Worm (Caenorhabditis elegans) whole organism, L2 larva: ENCODE data around the gene sra-1.

Source experiments
- C34F6.9 ChIP-seq: fragments of 150-350 bp; optimal IDR thresholded peaks from 2 replicates; lab custom pipeline; 2014; ENCODE audit warnings: missing biosample characterization, missing genetic modification characterization
- F13H6.1 ChIP-seq: sonication (generic microtip); optimal IDR thresholded peaks from 2 replicates; lab custom pipeline; 2016; ENCODE audit warnings: missing genetic modification characterization, missing compliant biosample characterization
- R02D3.7 ChIP-seq: fragments of 150-350 bp; optimal IDR thresholded peaks from 2 replicates; lab custom pipeline; 2014; ENCODE audit warnings: missing biosample characterization, missing genetic modification characterization
- Y55F3AM.14 ChIP-seq: fragments of 200-800 bp; sonication (Bioruptor generic); optimal IDR thresholded peaks from 2 replicates; lab custom pipeline; 2018; ENCODE audit warnings: mild to moderate bottlenecking, missing genetic modification characterization, missing compliant biosample characterization
- ZK546.5 ChIP-seq: sonication (generic microtip); optimal IDR thresholded peaks from 2 replicates; lab custom pipeline; 2017; ENCODE audit warnings: missing biosample characterization, missing genetic modification characterization
- alr-1 ChIP-seq: fragments of 150-350 bp; optimal IDR thresholded peaks from 2 replicates; lab custom pipeline; 2014; ENCODE audit warnings: missing biosample characterization, missing genetic modification characterization
- ama-1 ChIP-seq: fragments of 150-350 bp; optimal IDR thresholded peaks from 2 replicates; lab custom pipeline; 2018; ENCODE audit warnings: inconsistent platforms
- blmp-1 ChIP-seq: sonication (generic microtip); optimal IDR thresholded peaks from 2 replicates; lab custom pipeline; 2017; ENCODE audit warnings: missing genetic modification characterization, mild to moderate bottlenecking, missing compliant biosample characterization, antibody characterized with exemption, moderate library complexity; ENCODE audit not compliant: insufficient read depth
- ceh-16 ChIP-seq: fragments of 150-350 bp; optimal IDR thresholded peaks from 2 replicates; lab custom pipeline; 2014; ENCODE audit warnings: missing biosample characterization, missing genetic modification characterization
- crh-2 ChIP-seq: sonication (generic microtip); optimal IDR thresholded peaks from 2 replicates; lab custom pipeline; 2017; ENCODE audit warnings: missing biosample characterization, missing genetic modification characterization
- dmd-4 ChIP-seq: sonication (generic microtip); optimal IDR thresholded peaks from 2 replicates; lab custom pipeline; 2017; ENCODE audit warnings: missing biosample characterization, missing genetic modification characterization
- egl-27 ChIP-seq: sonication (generic microtip); optimal IDR thresholded peaks from 3 replicates; lab custom pipeline; 2017; ENCODE audit warnings: missing biosample characterization, missing genetic modification reagents, missing genetic modification characterization
- elt-1 ChIP-seq: fragments of 150-350 bp; optimal IDR thresholded peaks from 2 replicates; lab custom pipeline; 2014; ENCODE audit warnings: missing biosample characterization, missing genetic modification characterization
- elt-3 ChIP-seq: sonication (generic microtip); optimal IDR thresholded peaks from 2 replicates; lab custom pipeline; 2017; ENCODE audit warnings: missing biosample characterization, missing genetic modification characterization
- fos-1 ChIP-seq: fragments of 150-350 bp; optimal IDR thresholded peaks from 2 replicates; lab custom pipeline; 2014; ENCODE audit warnings: missing biosample characterization, missing genetic modification characterization
- gmeb-1 ChIP-seq: fragments of 150-350 bp; optimal IDR thresholded peaks from 2 replicates; lab custom pipeline; 2014; ENCODE audit warnings: missing biosample characterization, missing genetic modification characterization
- lin-11 ChIP-seq: fragments of 150-350 bp; sonication (generic microtip); optimal IDR thresholded peaks from 2 replicates; lab custom pipeline; 2014; ENCODE audit warnings: missing biosample characterization, missing genetic modification characterization, inconsistent platforms, mixed read lengths
- lin-13 ChIP-seq: fragments of 150-350 bp; optimal IDR thresholded peaks from 2 replicates; lab custom pipeline; 2014; ENCODE audit warnings: missing biosample characterization, missing genetic modification reagents, missing genetic modification characterization
- lin-39 ChIP-seq: fragments of 150-350 bp; optimal IDR thresholded peaks from 2 replicates; lab custom pipeline; 2014; ENCODE audit warnings: missing biosample characterization, missing genetic modification reagents, missing genetic modification characterization
- lsy-2 ChIP-seq, 2 experiments: fragments of 150-350 bp in 1 of 2; sonication (generic microtip) in 1 of 2; optimal IDR thresholded peaks; 2 replicates each; lab custom pipeline; 2014 to 2017; ENCODE audit warnings: missing biosample characterization in 2 of 2, missing genetic modification characterization in 2 of 2
- mab-5 ChIP-seq: fragments of 150-350 bp; optimal IDR thresholded peaks from 2 replicates; lab custom pipeline; 2014; ENCODE audit warnings: missing biosample characterization, missing genetic modification characterization
- mdl-1 ChIP-seq, 2 experiments: fragments of 150-350 bp in 1 of 2; sonication (generic microtip) in 1 of 2; optimal IDR thresholded peaks; 2 replicates each; lab custom pipeline; 2017; ENCODE audit warnings: missing biosample characterization in 2 of 2, missing genetic modification characterization in 2 of 2
- nhr-10 ChIP-seq: sonication (generic microtip); optimal IDR thresholded peaks from 2 replicates; lab custom pipeline; 2017; ENCODE audit warnings: missing biosample characterization, missing genetic modification characterization
- nhr-11 ChIP-seq: fragments of 150-350 bp; optimal IDR thresholded peaks from 2 replicates; lab custom pipeline; 2014; ENCODE audit warnings: missing biosample characterization, missing genetic modification characterization
- nhr-12 ChIP-seq: fragments of 150-350 bp; optimal IDR thresholded peaks from 2 replicates; lab custom pipeline; 2014; ENCODE audit warnings: missing biosample characterization, missing genetic modification characterization
- nhr-129 ChIP-seq: fragments of 150-350 bp; optimal IDR thresholded peaks from 2 replicates; lab custom pipeline; 2014; ENCODE audit warnings: missing biosample characterization, missing genetic modification characterization
- nhr-21 ChIP-seq: fragments of 150-350 bp; optimal IDR thresholded peaks from 2 replicates; lab custom pipeline; 2014; ENCODE audit warnings: missing biosample characterization, missing genetic modification characterization
- nhr-23 ChIP-seq: fragments of 150-350 bp; optimal IDR thresholded peaks from 2 replicates; lab custom pipeline; 2014; ENCODE audit warnings: missing biosample characterization, missing genetic modification reagents, missing genetic modification characterization
- nhr-25 ChIP-seq: fragments of 150-350 bp; sonication (generic microtip); optimal IDR thresholded peaks from 3 replicates; lab custom pipeline; 2014; ENCODE audit warnings: missing biosample characterization, missing genetic modification characterization
- nhr-6 ChIP-seq: fragments of 150-350 bp; optimal IDR thresholded peaks from 2 replicates; lab custom pipeline; 2014; ENCODE audit warnings: missing biosample characterization, missing genetic modification characterization
- nhr-77 ChIP-seq: fragments of 150-350 bp; optimal IDR thresholded peaks from 2 replicates; lab custom pipeline; 2014; ENCODE audit warnings: missing biosample characterization, missing genetic modification characterization
- peb-1 ChIP-seq: fragments of 150-350 bp; optimal IDR thresholded peaks from 2 replicates; lab custom pipeline; 2014; ENCODE audit warnings: missing biosample characterization, missing genetic modification characterization
- sem-4 ChIP-seq: fragments of 150-350 bp; optimal IDR thresholded peaks from 2 replicates; lab custom pipeline; 2014; ENCODE audit warnings: missing biosample characterization, missing genetic modification reagents, missing genetic modification characterization
- skn-1 ChIP-seq: sonication (generic microtip); optimal IDR thresholded peaks from 2 replicates; lab custom pipeline; 2017; ENCODE audit warnings: missing biosample characterization, missing genetic modification characterization
- sma-3 ChIP-seq: sonication (generic microtip); optimal IDR thresholded peaks from 2 replicates; lab custom pipeline; 2016; ENCODE audit warnings: missing genetic modification reagents, missing genetic modification characterization, missing compliant biosample characterization
- sma-9 ChIP-seq, 2 experiments: fragments of 150-350 bp in 1 of 2; sonication (generic microtip) in 1 of 2; optimal IDR thresholded peaks; 2 replicates each; lab custom pipeline; 2014 to 2016; ENCODE audit warnings: missing genetic modification characterization in 2 of 2, mild to moderate bottlenecking in 1 of 2, missing biosample characterization in 1 of 2, missing compliant biosample characterization in 1 of 2, missing genetic modification reagents in 1 of 2, moderate library complexity in 1 of 2
- snpc-4 ChIP-seq: fragments of 150-350 bp; optimal IDR thresholded peaks from 2 replicates; lab custom pipeline; 2014; ENCODE audit warnings: missing biosample characterization, missing genetic modification characterization
- unc-39 ChIP-seq: fragments of 150-350 bp; optimal IDR thresholded peaks from 2 replicates; lab custom pipeline; 2014; ENCODE audit warnings: missing biosample characterization, missing genetic modification characterization
- unc-55 ChIP-seq: fragments of 150-350 bp; sonication (generic microtip); optimal IDR thresholded peaks from 3 replicates; lab custom pipeline; 2014; ENCODE audit warnings: missing biosample characterization, missing genetic modification reagents, missing genetic modification characterization
- unc-62 ChIP-seq: fragments of 150-350 bp; optimal IDR thresholded peaks from 2 replicates; lab custom pipeline; 2014; ENCODE audit warnings: missing biosample characterization, missing genetic modification reagents, missing genetic modification characterization
- zag-1 ChIP-seq: fragments of 150-350 bp; optimal IDR thresholded peaks from 2 replicates; lab custom pipeline; 2014; ENCODE audit warnings: missing biosample characterization, missing genetic modification characterization
- ztf-1 ChIP-seq: fragments of 200-800 bp; sonication (Bioruptor generic); conservative IDR thresholded peaks from 2 replicates; pipeline ENCODE4 v1.3.6; 2022; ENCODE audit warnings: missing genetic modification characterization, missing compliant biosample characterization
- ztf-11 ChIP-seq: sonication (generic microtip); optimal IDR thresholded peaks from 2 replicates; lab custom pipeline; 2017; ENCODE audit warnings: missing biosample characterization, missing genetic modification characterization
- ztf-4 ChIP-seq: fragments of 150-350 bp; optimal IDR thresholded peaks from 2 replicates; lab custom pipeline; 2014; ENCODE audit warnings: missing biosample characterization, missing genetic modification characterization

sra-1 gene

ce11 chrII:9521570-9521969 is at the start of gene sra-1:
TSS of gene sra-1 (minus strand) at chrII:9521670.
- TF ChIP-seq nhr-77 (tag; lab: Kevin White, UChicago) = no peak
- no peak for TF ChIP-seq ztf-11
- TF ChIP-seq F13H6.1 (tag; lab: Kevin White, UChicago) = no peak
- no peak for TF ChIP-seq nhr-12
- no peak for TF ChIP-seq mab-5 (tag; lab: Kevin White, UChicago)
- no peak for TF ChIP-seq R02D3.7 (tag; lab: Kevin White, UChicago)
- TF ChIP-seq Y55F3AM.14 (GFP tag; lab: Kevin White, UChicago) = no peak
- TF ChIP-seq sma-3 (GFP tag; lab: Kevin White, UChicago) = no peak
- TF ChIP-seq nhr-6 (tag; lab: Kevin White, UChicago) = no peak
- TF ChIP-seq ceh-16 (tag; lab: Kevin White, UChicago) = no peak
- TF ChIP-seq crh-2 (tag; lab: Kevin White, UChicago) = no peak
- no peak for TF ChIP-seq ama-1 (lab: Kevin White, UChicago)
- no peak for TF ChIP-seq sem-4 (tag; lab: Kevin White, UChicago)
- no peak for TF ChIP-seq ztf-1
- TF ChIP-seq nhr-25 (tag; lab: Kevin White, UChicago) = no peak
- no peak for TF ChIP-seq peb-1 (tag; lab: Kevin White, UChicago)

ce11 chrII:9566045-9566444 is 44.6 kb upstream of the sra-1 start:
- peak; percentile 26 for TF ChIP-seq nhr-11
- TF ChIP-seq unc-55 (GFP tag; lab: Kevin White, UChicago) = peak; percentile 37
- TF ChIP-seq nhr-25 (tag; lab: Kevin White, UChicago) = peak; percentile 58
- TF ChIP-seq blmp-1 (tag; lab: Kevin White, UChicago) = no peak
- TF ChIP-seq ceh-16 (tag; lab: Kevin White, UChicago) = no peak
- TF ChIP-seq alr-1 = no peak
- no peak for TF ChIP-seq ztf-11
- peak; percentile 25 for TF ChIP-seq lin-11 (tag; lab: Kevin White, UChicago)
- peak; percentile 22 for TF ChIP-seq fos-1 (tag; lab: Kevin White, UChicago)
- TF ChIP-seq lin-13 (GFP tag; lab: Kevin White, UChicago) = peak; percentile 17
- TF ChIP-seq unc-39 (tag; lab: Kevin White, UChicago) = no peak
- no peak for TF ChIP-seq ztf-1
- TF ChIP-seq sma-3 (GFP tag; lab: Kevin White, UChicago) = peak; percentile 46
- peak; percentile 40 for TF ChIP-seq crh-2 (tag; lab: Kevin White, UChicago)
- peak; percentile 68 for TF ChIP-seq nhr-129 (tag; lab: Kevin White, UChicago)
- peak; percentile 40 to 44 for TF ChIP-seq lsy-2 (tag; optimal IDR thresholded peaks at IDR 0.05; lab: Kevin White, UChicago)
- TF ChIP-seq egl-27 (tag; lab: Kevin White, UChicago) = peak; percentile 51
- no peak for TF ChIP-seq sem-4 (tag; lab: Kevin White, UChicago)
- no peak for TF ChIP-seq nhr-23
- TF ChIP-seq F13H6.1 (tag; lab: Kevin White, UChicago) = peak; percentile 22
- TF ChIP-seq nhr-6 (tag; lab: Kevin White, UChicago) = no peak
- no peak for TF ChIP-seq unc-62
- TF ChIP-seq dmd-4 (tag; lab: Kevin White, UChicago) = no peak
- TF ChIP-seq ZK546.5 (tag; lab: Kevin White, UChicago) = no peak
- TF ChIP-seq nhr-10 (tag; lab: Kevin White, UChicago) = no peak
- no peak for TF ChIP-seq R02D3.7 (tag; lab: Kevin White, UChicago)
- peak; percentile 58 for TF ChIP-seq sma-9 (GFP tag; optimal IDR thresholded peaks at IDR 0.05; lab: Kevin White, UChicago)
- no peak for TF ChIP-seq sma-9 (tag; optimal IDR thresholded peaks at IDR 0.05; lab: Kevin White, UChicago)
- TF ChIP-seq nhr-77 (tag; lab: Kevin White, UChicago) = no peak
- TF ChIP-seq skn-1 = no peak
- TF ChIP-seq peb-1 (tag; lab: Kevin White, UChicago) = no peak
- TF ChIP-seq nhr-21 (tag; lab: Kevin White, UChicago) = peak; percentile 18
- peak; percentile 10 for TF ChIP-seq zag-1 (tag; lab: Kevin White, UChicago)
- no peak for TF ChIP-seq snpc-4 (tag; lab: Kevin White, UChicago)
- TF ChIP-seq Y55F3AM.14 (GFP tag; lab: Kevin White, UChicago) = no peak
- no peak for TF ChIP-seq elt-1
- TF ChIP-seq gmeb-1 (tag; lab: Kevin White, UChicago) = peak; percentile 32

ce11 chrII:9560895-9561294 is 39.4 kb upstream of the sra-1 start:
- TF ChIP-seq dmd-4 (tag; lab: Kevin White, UChicago) (no peak), nhr-129 (tag; lab: Kevin White, UChicago) (peak; percentile 9), mdl-1 (tag; optimal IDR thresholded peaks at IDR 0.05; lab: Kevin White, UChicago) (no peak), sma-3 (GFP tag; lab: Kevin White, UChicago) (no peak), sem-4 (tag; lab: Kevin White, UChicago) (no peak), C34F6.9 (tag; lab: Kevin White, UChicago) (no peak), lsy-2 (tag; optimal IDR thresholded peaks at IDR 0.05; lab: Kevin White, UChicago) (no peak), nhr-12 (no peak), fos-1 (tag; lab: Kevin White, UChicago) (no peak), unc-39 (tag; lab: Kevin White, UChicago) (no peak), sma-9 (GFP tag; optimal IDR thresholded peaks at IDR 0.05; lab: Kevin White, UChicago) (peak; percentile 43), sma-9 (tag; optimal IDR thresholded peaks at IDR 0.05; lab: Kevin White, UChicago) (no peak), nhr-10 (tag; lab: Kevin White, UChicago) (no peak), nhr-21 (tag; lab: Kevin White, UChicago) (no peak), alr-1 (no peak), mab-5 (tag; lab: Kevin White, UChicago) (no peak), gmeb-1 (tag; lab: Kevin White, UChicago) (no peak), F13H6.1 (tag; lab: Kevin White, UChicago) (no peak), ceh-16 (tag; lab: Kevin White, UChicago) (peak; percentile 18), blmp-1 (tag; lab: Kevin White, UChicago) (peak; percentile 55), skn-1 (no peak), elt-1 (no peak), nhr-6 (tag; lab: Kevin White, UChicago) (peak; percentile 44), ztf-4 (tag; lab: Kevin White, UChicago) (no peak), unc-62 (no peak), elt-3 (tag; lab: Kevin White, UChicago) (no peak), nhr-77 (tag; lab: Kevin White, UChicago) (no peak), snpc-4 (tag; lab: Kevin White, UChicago) (no peak), ama-1 (lab: Kevin White, UChicago) (no peak), Y55F3AM.14 (GFP tag; lab: Kevin White, UChicago) (no peak), lin-39 (tag; lab: Kevin White, UChicago) (no peak)
